Worm (Caenorhabditis elegans): ENCODE results near the gene idpp-4.

Gene idpp-4

ce11 chrII:10367202-10367601 lies 45.9 kb downstream of the idpp-4 start, which contains the start of gene ceh-57:
TSS of gene ceh-57 (minus strand) at chrII:10367296.
- TF ChIP-seq zip-5 (tag; optimal IDR thresholded peaks at IDR 0.05), result no peak
- peak; percentile 36 for TF ChIP-seq ama-1 (optimal IDR thresholded peaks at IDR 0.05)
- TF ChIP-seq ceh-45 (GFP tag; IDR thresholded peaks at IDR 0.05), result no peak

ce11 chrII:10369547-10370028 lies 48.3 kb downstream of the idpp-4 start, which contains the start of gene ceh-58:
TSS of gene ceh-58 (minus strand) at chrII:10369597.
- TF ChIP-seq ceh-14 (tag; optimal IDR thresholded peaks at IDR 0.05) (peak; percentile 46), hlh-15 (tag; optimal IDR thresholded peaks at IDR 0.05) (no peak), ceh-31 (tag; optimal IDR thresholded peaks at IDR 0.05) (peak; percentile 48), unc-42 (tag; optimal IDR thresholded peaks at IDR 0.05) (peak; percentile 90)

- peak; percentile 51 for TF ChIP-seq unc-42 (tag; optimal IDR thresholded peaks at IDR 0.05)
- no peak for TF ChIP-seq C38D4.7 (GFP tag; optimal IDR thresholded peaks at IDR 0.05)
- peak; percentile 66 for TF ChIP-seq ceh-31 (tag; optimal IDR thresholded peaks at IDR 0.05)
- no peak for TF ChIP-seq hlh-15 (tag; optimal IDR thresholded peaks at IDR 0.05)
- TF ChIP-seq ceh-18 (tag; optimal IDR thresholded peaks at IDR 0.05), result no peak
- TF ChIP-seq odd-2 (tag; optimal IDR thresholded peaks at IDR 0.05), result no peak
- no peak for TF ChIP-seq ceh-48 (tag; optimal IDR thresholded peaks at IDR 0.05)
- no peak for TF ChIP-seq lin-11 (tag; optimal IDR thresholded peaks at IDR 0.05)
- no peak for TF ChIP-seq lim-6 (tag; optimal IDR thresholded peaks at IDR 0.05)
- no peak for TF ChIP-seq sox-2 (GFP tag; IDR thresholded peaks at IDR 0.05)
- TF ChIP-seq nfya-1 (tag; optimal IDR thresholded peaks at IDR 0.05), result peak; percentile 65
- TF ChIP-seq madf-2 (tag; optimal IDR thresholded peaks at IDR 0.05), result no peak
- no peak for TF ChIP-seq C08G9.2 (tag; optimal IDR thresholded peaks at IDR 0.05)
- TF ChIP-seq npax-4 (tag; optimal IDR thresholded peaks at IDR 0.05), result no peak
- no peak for TF ChIP-seq che-1 (tag; optimal IDR thresholded peaks at IDR 0.05)
- TF ChIP-seq nhr-11 (tag; optimal IDR thresholded peaks at IDR 0.05), result no peak
- TF ChIP-seq dmd-4 (tag; optimal IDR thresholded peaks at IDR 0.05; ENCODE audit: borderline replicate concordance), result no peak
- no peak for TF ChIP-seq ref-2 (tag; optimal IDR thresholded peaks at IDR 0.05)
- peak; percentile 46 for TF ChIP-seq unc-55 (GFP tag; optimal IDR thresholded peaks at IDR 0.05)
- no peak for TF ChIP-seq ceh-9 (tag; optimal IDR thresholded peaks at IDR 0.05)
Measured at ce11 chrII:10370826-10371225, 49.6 kb downstream of the idpp-4 start.

ce11 chrII:10373016-10373415 lies 51.8 kb downstream of the idpp-4 start:
- TF ChIP-seq F13H6.1 (tag; optimal IDR thresholded peaks at IDR 0.05) (no peak), ceh-19 (GFP tag; optimal IDR thresholded peaks at IDR 0.05) (no peak), Y22D7AL.16 (tag; optimal IDR thresholded peaks at IDR 0.05) (no peak), ceh-34 (tag; optimal IDR thresholded peaks at IDR 0.05) (no peak), eyg-1 (tag; optimal IDR thresholded peaks at IDR 0.05) (no peak), hlh-8 (tag; optimal IDR thresholded peaks at IDR 0.05) (no peak), C08G9.2 (tag; optimal IDR thresholded peaks at IDR 0.05) (no peak), pqm-1 (tag; optimal IDR thresholded peaks at IDR 0.05) (no peak)

- peak; percentile 84 for TF ChIP-seq ceh-31 (tag; optimal IDR thresholded peaks at IDR 0.05)
- TF ChIP-seq unc-42 (tag; optimal IDR thresholded peaks at IDR 0.05), result peak; percentile 99
- TF ChIP-seq ceh-14 (tag; optimal IDR thresholded peaks at IDR 0.05), result peak; percentile 64
- no peak for TF ChIP-seq rnt-1 (tag; optimal IDR thresholded peaks at IDR 0.05)
- TF ChIP-seq tbx-7 (tag; optimal IDR thresholded peaks at IDR 0.05), result no peak
- TF ChIP-seq ttx-3 (tag; optimal IDR thresholded peaks at IDR 0.05), result peak; percentile 66
- peak; percentile 37 for TF ChIP-seq tbx-2 (tag; optimal IDR thresholded peaks at IDR 0.05)
- peak; percentile 20 for TF ChIP-seq nfya-1 (tag; optimal IDR thresholded peaks at IDR 0.05)
Measured at ce11 chrII:10373536-10374169, 52.4 kb downstream of the idpp-4 start.

Data from whole organism, late embryonic.